Worm (Caenorhabditis elegans): Measurements from ENCODE around the gene T28C12.6.
A peak's percentile ranks its signal among the peaks of the same experiment; 100 is the strongest.

T28C12.6 gene

ce11 chrV:6351122-6351521 lies 15.2 kb upstream of the T28C12.6 start:
- TF ChIP-seq dao-5 (tag; optimal IDR thresholded peaks at IDR 0.05) (no peak), W03F9.2 (tag; optimal IDR thresholded peaks at IDR 0.05) (no peak), him-1 (tag; optimal IDR thresholded peaks at IDR 0.05) (no peak)

ce11 chrV:6350109-6350508 lies 14.2 kb upstream of the T28C12.6 start:
- TF ChIP-seq him-1 (tag; optimal IDR thresholded peaks at IDR 0.05) (peak; percentile 64), dao-5 (tag; optimal IDR thresholded peaks at IDR 0.05) (no peak)

- TF ChIP-seq him-1 (tag; optimal IDR thresholded peaks at IDR 0.05): no peak
- no peak for TF ChIP-seq W03F9.2 (tag; optimal IDR thresholded peaks at IDR 0.05)
- no peak for TF ChIP-seq dao-5 (tag; optimal IDR thresholded peaks at IDR 0.05)
Measured at ce11 chrV:6349597-6349996, 13.7 kb upstream of the T28C12.6 start.

DNA sequence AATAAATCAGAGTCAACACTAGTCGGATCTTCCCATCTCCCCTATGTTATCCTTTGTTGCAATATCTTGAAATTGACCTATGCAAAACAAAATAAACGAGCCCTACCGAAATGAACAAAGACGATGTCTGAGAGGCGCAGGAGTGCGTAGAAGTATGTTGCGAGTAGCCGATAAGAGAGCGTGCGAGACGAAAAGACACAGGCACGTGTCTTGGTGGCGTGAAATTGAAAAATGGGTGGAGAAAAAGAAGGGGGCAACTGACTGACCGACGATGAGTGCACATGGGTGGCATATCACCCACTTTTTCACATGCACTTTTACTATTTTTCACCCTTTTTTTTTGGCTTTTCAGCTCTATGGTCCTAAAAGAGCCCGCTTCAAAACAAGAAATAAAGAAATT lies 12.2 kb upstream of the T28C12.6 start:
- TF ChIP-seq him-1 (tag; optimal IDR thresholded peaks at IDR 0.05) (no peak), dao-5 (tag; optimal IDR thresholded peaks at IDR 0.05) (no peak), W03F9.2 (tag; optimal IDR thresholded peaks at IDR 0.05) (no peak)

- no peak for TF ChIP-seq W03F9.2 (tag; optimal IDR thresholded peaks at IDR 0.05)
Measured at ce11 chrV:6346906-6347305, 11.0 kb upstream of the T28C12.6 start.

ce11 chrV:6346043-6346618 lies 10.2 kb upstream of the T28C12.6 start:
- TF ChIP-seq dao-5 (tag; optimal IDR thresholded peaks at IDR 0.05): no peak
- TF ChIP-seq W03F9.2 (tag; optimal IDR thresholded peaks at IDR 0.05): no peak
- no peak for TF ChIP-seq him-1 (tag; optimal IDR thresholded peaks at IDR 0.05)

- TF ChIP-seq him-1 (tag; optimal IDR thresholded peaks at IDR 0.05): no peak
- TF ChIP-seq dao-5 (tag; optimal IDR thresholded peaks at IDR 0.05): no peak
- TF ChIP-seq W03F9.2 (tag; optimal IDR thresholded peaks at IDR 0.05): no peak
Measured at ce11 chrV:6344531-6345171, 8.7 kb upstream of the T28C12.6 start.

- TF ChIP-seq him-1 (tag; optimal IDR thresholded peaks at IDR 0.05) (no peak), W03F9.2 (tag; optimal IDR thresholded peaks at IDR 0.05) (no peak), dao-5 (tag; optimal IDR thresholded peaks at IDR 0.05) (no peak)
Measured at ce11 chrV:6342502-6342901, 6.6 kb upstream of the T28C12.6 start.

DNA sequence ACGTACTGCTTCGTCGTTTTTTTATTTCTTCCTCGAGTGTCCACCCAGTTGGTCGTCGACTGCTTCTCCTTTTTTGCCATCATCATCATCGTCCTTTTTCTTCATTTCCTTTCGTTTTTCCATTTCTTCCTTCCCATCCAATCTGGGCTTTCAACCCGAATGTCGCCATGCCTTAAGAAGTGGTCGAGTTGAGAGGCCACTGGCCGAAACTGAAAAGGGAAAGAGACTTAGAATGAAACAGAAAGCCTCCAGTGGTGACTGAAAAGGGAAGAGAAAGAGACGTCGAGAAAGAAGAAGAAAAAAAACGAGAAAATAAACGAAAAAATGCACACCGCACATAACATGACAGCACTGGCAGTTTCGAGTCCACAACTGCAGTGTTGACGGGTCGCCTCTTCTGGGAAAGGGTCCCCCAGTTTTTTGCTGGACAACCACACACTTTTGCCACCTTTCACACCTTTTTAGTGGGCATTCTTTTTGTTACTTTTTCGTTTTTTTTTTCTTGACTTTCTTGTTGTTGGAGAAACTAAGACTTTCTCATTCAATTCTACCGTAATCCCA lies 5.2 kb upstream of the T28C12.6 start:
- TF ChIP-seq dao-5 (tag; optimal IDR thresholded peaks at IDR 0.05): no peak
- peak; percentile 58 for TF ChIP-seq him-1 (tag; optimal IDR thresholded peaks at IDR 0.05)

DNA sequence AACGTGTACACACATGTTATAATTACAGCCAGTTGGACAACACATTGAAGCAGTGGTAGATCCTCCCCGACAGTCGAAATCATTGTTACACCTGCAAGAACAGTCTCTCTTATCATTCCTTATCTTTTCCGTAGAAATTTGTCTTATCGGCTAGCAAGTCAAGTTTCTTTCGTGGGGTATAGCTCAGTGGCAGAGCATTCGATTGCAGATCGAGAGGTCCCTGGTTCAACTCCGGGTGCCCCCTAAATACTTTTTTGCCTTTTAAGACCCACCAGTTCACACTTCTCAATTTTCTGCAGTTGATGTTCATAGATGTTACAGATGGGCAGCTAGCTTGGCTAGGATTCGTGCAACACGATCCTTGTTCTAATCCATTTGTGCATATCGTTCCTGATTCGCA lies 693 bp downstream of the T28C12.6 start:
- TF ChIP-seq dao-5 (tag; optimal IDR thresholded peaks at IDR 0.05): peak; percentile 22
- no peak for TF ChIP-seq him-1 (tag; optimal IDR thresholded peaks at IDR 0.05)

DNA sequence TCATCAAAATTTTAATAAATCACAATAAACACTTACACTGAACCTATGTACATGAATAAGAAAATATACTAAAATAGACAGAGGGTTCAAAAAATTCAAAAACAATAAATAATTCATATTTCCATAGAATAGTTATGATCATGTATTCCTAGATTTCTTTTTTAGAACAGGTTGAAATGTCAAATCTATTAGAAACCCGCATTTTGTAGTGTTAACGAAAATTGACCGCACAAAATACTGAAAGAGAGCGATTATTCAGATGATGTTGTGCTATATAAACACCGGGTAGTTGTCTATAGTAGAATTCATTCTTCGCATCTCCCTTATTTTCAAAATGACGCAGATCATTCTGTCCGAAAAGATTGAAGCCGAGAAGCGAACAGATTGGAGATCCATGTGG lies 4.3 kb downstream of the T28C12.6 start, which contains the start of gene T28C12.1:
TSS of gene T28C12.1 (plus strand) at position 301 of the 400 bp plus-strand sequence.
- no peak for TF ChIP-seq W03F9.2 (tag; optimal IDR thresholded peaks at IDR 0.05)
- TF ChIP-seq dao-5 (tag; optimal IDR thresholded peaks at IDR 0.05): no peak
- TF ChIP-seq him-1 (tag; optimal IDR thresholded peaks at IDR 0.05): no peak

DNA sequence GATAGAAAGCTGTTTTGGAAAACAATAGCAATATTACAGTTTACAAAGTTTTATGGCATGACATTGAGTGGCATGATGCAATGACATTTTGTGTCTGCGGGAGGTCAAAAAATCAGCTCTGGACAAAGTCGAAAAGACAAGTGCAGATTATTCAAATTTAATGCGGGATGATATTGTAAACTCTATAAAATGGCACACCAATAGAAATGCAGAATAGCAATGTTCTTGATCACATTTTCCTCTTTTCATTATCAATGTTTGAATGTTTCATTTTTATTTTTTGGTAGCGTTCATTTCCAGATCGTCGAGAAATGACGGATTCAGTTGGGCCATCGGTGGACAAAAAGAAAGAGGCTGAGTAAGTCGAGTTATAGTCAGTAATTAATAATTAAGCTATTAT lies 7.0 kb downstream of the T28C12.6 start, which contains the start of gene T28C12.2:
TSS of gene T28C12.2 (plus strand) at position 301 of the 400 bp plus-strand sequence.
- TF ChIP-seq W03F9.2 (tag; optimal IDR thresholded peaks at IDR 0.05) (no peak), him-1 (tag; optimal IDR thresholded peaks at IDR 0.05) (no peak), dao-5 (tag; optimal IDR thresholded peaks at IDR 0.05) (no peak)

DNA sequence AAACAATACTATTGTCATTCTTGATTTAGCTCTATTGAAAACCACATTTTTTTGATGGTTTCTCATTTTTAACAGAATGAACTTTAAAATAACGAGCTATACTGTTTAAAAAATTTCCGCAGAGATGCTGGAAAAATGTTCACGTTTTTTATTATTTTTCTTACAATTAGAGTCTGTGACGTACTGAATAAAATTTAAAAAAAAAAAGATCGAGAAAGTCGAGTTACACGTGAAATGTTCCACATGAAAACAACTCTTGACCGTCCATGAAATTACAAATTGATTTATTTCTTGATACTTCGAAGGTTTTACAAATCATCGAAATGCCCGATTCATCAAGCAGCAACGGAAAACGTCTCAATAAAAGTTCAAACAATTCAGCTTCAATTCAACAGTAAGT lies 8.9 kb downstream of the T28C12.6 start, which contains the start of gene fbxa-202:
TSS of gene fbxa-202 (plus strand) at position 301 of the 400 bp plus-strand sequence.
- no peak for TF ChIP-seq him-1 (tag; optimal IDR thresholded peaks at IDR 0.05)
- no peak for TF ChIP-seq W03F9.2 (tag; optimal IDR thresholded peaks at IDR 0.05)
- no peak for TF ChIP-seq dao-5 (tag; optimal IDR thresholded peaks at IDR 0.05)

DNA sequence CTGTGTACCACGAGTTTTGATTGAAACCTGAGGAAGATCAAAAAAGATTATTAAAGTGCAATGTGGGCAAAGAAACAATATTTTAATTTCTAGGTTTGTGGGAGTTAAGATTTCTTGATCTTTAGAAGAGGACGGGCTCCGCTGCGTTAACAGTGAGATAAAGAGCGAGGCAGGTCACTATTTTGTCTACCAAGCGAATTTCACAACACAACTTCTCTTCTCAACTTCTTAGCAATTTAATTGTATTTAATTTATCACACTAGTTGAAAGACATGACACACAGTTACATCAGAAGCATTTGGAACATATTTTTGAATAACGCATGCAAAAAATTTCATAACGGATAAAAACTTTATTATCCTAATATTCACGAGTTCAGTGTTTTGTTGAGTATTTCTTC lies 9.5 kb downstream of the T28C12.6 start:
- TF ChIP-seq W03F9.2 (tag; optimal IDR thresholded peaks at IDR 0.05) (no peak), him-1 (tag; optimal IDR thresholded peaks at IDR 0.05) (no peak), dao-5 (tag; optimal IDR thresholded peaks at IDR 0.05) (no peak)

DNA sequence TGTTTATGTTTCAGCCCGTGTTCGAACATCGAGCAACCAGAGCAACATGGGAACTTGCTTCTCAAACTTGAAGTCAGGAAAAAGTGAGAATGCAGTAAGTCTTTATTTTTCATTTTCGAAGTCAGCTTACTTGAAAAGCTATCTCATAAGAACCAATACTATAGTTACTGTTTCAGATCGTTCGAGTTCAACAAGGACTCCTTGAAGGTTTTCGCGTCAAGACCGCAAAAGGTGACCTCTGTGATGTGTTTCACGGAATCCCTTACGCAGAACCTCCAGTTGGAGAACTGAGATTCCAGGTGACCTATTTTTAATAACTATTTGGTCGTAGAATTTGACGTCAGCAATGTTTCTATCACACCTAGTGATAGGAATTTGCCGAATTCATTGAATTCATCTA lies 12.3 kb downstream of the T28C12.6 start:
- TF ChIP-seq dao-5 (tag; optimal IDR thresholded peaks at IDR 0.05) (no peak), W03F9.2 (tag; optimal IDR thresholded peaks at IDR 0.05) (no peak), him-1 (tag; optimal IDR thresholded peaks at IDR 0.05) (no peak)
